Fruit fly (Drosophila melanogaster): Measurements from ENCODE around the gene CG6236.

The CG6236 gene

dm6 chr3R:15342926-15343685 is 15.0 kb upstream of the CG6236 start, which contains the start of gene Nagk (continued):
- TF ChIP-seq GATAd (GFP tag; optimal IDR thresholded peaks at IDR 0.05), result no peak

- peak; percentile 7 for TF ChIP-seq ey (GFP tag; optimal IDR thresholded peaks at IDR 0.05)
- no peak for TF ChIP-seq dmrt93B (GFP tag; optimal IDR thresholded peaks at IDR 0.05)
- TF ChIP-seq HLH106 (tag; optimal IDR thresholded peaks at IDR 0.05), result peak; percentile 16
- TF ChIP-seq foxo (GFP tag; optimal IDR thresholded peaks at IDR 0.05), result peak in 1 of 2 experiments; percentile 38
- TF ChIP-seq OdsH (GFP tag; optimal IDR thresholded peaks at IDR 0.05), result peak; percentile 12
- no peak for TF ChIP-seq Jra (GFP tag; optimal IDR thresholded peaks at IDR 0.05)
Observed at dm6 chr3R:15342432-15342925, 14.4 kb upstream of the CG6236 start.

dm6 chr3R:15340052-15340732 is 12.1 kb upstream of the CG6236 start, which contains the start of gene SerRS-m:
TSS of gene SerRS-m (plus strand) at chr3R:15340667.
- no peak for TF ChIP-seq Vsx2 (GFP tag; optimal IDR thresholded peaks at IDR 0.05; ENCODE audit: partially characterized antibody)
- no peak for TF ChIP-seq brk (GFP tag; optimal IDR thresholded peaks at IDR 0.05)
- TF ChIP-seq Sp1 (GFP tag; optimal IDR thresholded peaks at IDR 0.05), result no peak
- no peak for TF ChIP-seq Hr78 (GFP tag; optimal IDR thresholded peaks at IDR 0.05)
- no peak for TF ChIP-seq jim (GFP tag; optimal IDR thresholded peaks at IDR 0.05)
- TF ChIP-seq usp (GFP tag; optimal IDR thresholded peaks at IDR 0.05), result no peak
- no peak for TF ChIP-seq foxo (GFP tag; optimal IDR thresholded peaks at IDR 0.05)
- TF ChIP-seq N (GFP tag; optimal IDR thresholded peaks at IDR 0.05), result no peak
- no peak for TF ChIP-seq sage (GFP tag; optimal IDR thresholded peaks at IDR 0.05)
- no peak for TF ChIP-seq Hr83 (GFP tag; optimal IDR thresholded peaks at IDR 0.05; ENCODE audit: poor library complexity, severe bottlenecking)
- no peak for TF ChIP-seq psq (GFP tag; optimal IDR thresholded peaks at IDR 0.05)
- TF ChIP-seq GATAd (GFP tag; optimal IDR thresholded peaks at IDR 0.05), result no peak
- TF ChIP-seq Mio (GFP tag; optimal IDR thresholded peaks at IDR 0.05), result no peak
- TF ChIP-seq h (GFP tag; optimal IDR thresholded peaks at IDR 0.05), result no peak
- TF ChIP-seq ey (GFP tag; optimal IDR thresholded peaks at IDR 0.05), result no peak

- TF ChIP-seq foxo (GFP tag; optimal IDR thresholded peaks at IDR 0.05) (no peak), Rel (GFP tag; optimal IDR thresholded peaks at IDR 0.05) (no peak), Rel (tag; optimal IDR thresholded peaks at IDR 0.05) (peak; percentile 76), Myc (optimal IDR thresholded peaks at IDR 0.05) (no peak), Dif (GFP tag; optimal IDR thresholded peaks at IDR 0.05; ENCODE audit: partially characterized antibody) (no peak), usp (GFP tag; optimal IDR thresholded peaks at IDR 0.05) (no peak), br (GFP tag; optimal IDR thresholded peaks at IDR 0.05) (no peak), Vsx2 (GFP tag; optimal IDR thresholded peaks at IDR 0.05; ENCODE audit: partially characterized antibody) (no peak), tai (GFP tag; optimal IDR thresholded peaks at IDR 0.05) (no peak)
Observed at dm6 chr3R:15339111-15339510, 11.0 kb upstream of the CG6236 start.

dm6 chr3R:15332994-15333393 is 4.9 kb upstream of the CG6236 start, which contains the start of the genes Fkbp39 and Cyfip:
TSS of gene Fkbp39 (minus strand) at chr3R:15333133.
TSS of gene Cyfip (plus strand) at chr3R:15333266.
- no peak for TF ChIP-seq CG32264 (GFP tag; optimal IDR thresholded peaks at IDR 0.05)
- no peak for TF ChIP-seq tai (GFP tag; optimal IDR thresholded peaks at IDR 0.05)
- no peak for TF ChIP-seq Mio (GFP tag; optimal IDR thresholded peaks at IDR 0.05)
- no peak for TF ChIP-seq Jra (GFP tag; optimal IDR thresholded peaks at IDR 0.05)
- no peak for TF ChIP-seq ey (GFP tag; optimal IDR thresholded peaks at IDR 0.05)
- peak; percentile 79 for TF ChIP-seq Myc (optimal IDR thresholded peaks at IDR 0.05)
- no peak for TF ChIP-seq dmrt93B (GFP tag; optimal IDR thresholded peaks at IDR 0.05)
- no peak for TF ChIP-seq jim (GFP tag; optimal IDR thresholded peaks at IDR 0.05)
- TF ChIP-seq Hnf4 (GFP tag; optimal IDR thresholded peaks at IDR 0.05), result no peak
- no peak for TF ChIP-seq lola (GFP tag; optimal IDR thresholded peaks at IDR 0.05)
- peak; percentile 49 for TF ChIP-seq HLH106 (tag; optimal IDR thresholded peaks at IDR 0.05)
- TF ChIP-seq psq (GFP tag; optimal IDR thresholded peaks at IDR 0.05), result peak; percentile 4
- TF ChIP-seq fru (GFP tag; optimal IDR thresholded peaks at IDR 0.05), result no peak
- peak; percentile 21 for TF ChIP-seq sv (GFP tag; optimal IDR thresholded peaks at IDR 0.05)
- TF ChIP-seq brk (GFP tag; optimal IDR thresholded peaks at IDR 0.05), result no peak
- TF ChIP-seq N (GFP tag; optimal IDR thresholded peaks at IDR 0.05), result no peak
- no peak for TF ChIP-seq Dif (GFP tag; optimal IDR thresholded peaks at IDR 0.05; ENCODE audit: partially characterized antibody)
- peak; percentile 37 for TF ChIP-seq OdsH (GFP tag; optimal IDR thresholded peaks at IDR 0.05)
- TF ChIP-seq CG9705 (GFP tag; optimal IDR thresholded peaks at IDR 0.05), result no peak
- TF ChIP-seq foxo (GFP tag; optimal IDR thresholded peaks at IDR 0.05), result no peak
- TF ChIP-seq Dfd (GFP tag; optimal IDR thresholded peaks at IDR 0.05), result no peak
- no peak for TF ChIP-seq dl (GFP tag; optimal IDR thresholded peaks at IDR 0.05; ENCODE audit: insufficient read depth in 1 of 2, partially characterized antibody in 2 of 2)
- TF ChIP-seq rgr (GFP tag; optimal IDR thresholded peaks at IDR 0.05), result no peak
- TF ChIP-seq br (GFP tag; optimal IDR thresholded peaks at IDR 0.05), result no peak
- TF ChIP-seq usp (GFP tag; optimal IDR thresholded peaks at IDR 0.05), result no peak
- no peak for TF ChIP-seq Abd-B (GFP tag; optimal IDR thresholded peaks at IDR 0.05)
- no peak for TF ChIP-seq dsf (GFP tag; optimal IDR thresholded peaks at IDR 0.05; ENCODE audit: borderline replicate concordance)
- TF ChIP-seq sage (GFP tag; optimal IDR thresholded peaks at IDR 0.05), result no peak
- TF ChIP-seq Hr78 (GFP tag; optimal IDR thresholded peaks at IDR 0.05), result no peak
- no peak for TF ChIP-seq Vsx2 (GFP tag; optimal IDR thresholded peaks at IDR 0.05; ENCODE audit: partially characterized antibody)
- no peak for TF ChIP-seq GATAd (GFP tag; optimal IDR thresholded peaks at IDR 0.05)
- TF ChIP-seq Sp1 (GFP tag; optimal IDR thresholded peaks at IDR 0.05), result peak; percentile 22
- TF ChIP-seq h (GFP tag; optimal IDR thresholded peaks at IDR 0.05), result no peak
